Fruit fly (Drosophila melanogaster) Kc167 (cell line): ENCODE measurements around the gene BCAS2.
"Not testable (repeated sequence)": the region's sequence is repeated elsewhere in the genome, so short reads cannot be mapped to it uniquely, and the experiment has no call there.

Experiments
- Myc ChIP-seq: fragments of >200 bp; optimal IDR thresholded peaks from 2 replicates; lab custom pipeline; 2017; ENCODE audit warnings: missing external identifiers
- Sin3A ChIP-seq: fragments of >200 bp; optimal IDR thresholded peaks from 2 replicates; lab custom pipeline; 2018; ENCODE audit warnings: missing external identifiers
- insv ChIP-seq: fragments of >200 bp; optimal IDR thresholded peaks from 3 replicates; lab custom pipeline; 2018; ENCODE audit warnings: missing external identifiers
- ttk ChIP-seq: sonication (Bioruptor generic); optimal IDR thresholded peaks from 2 replicates; lab custom pipeline; 2017; ENCODE audit warnings: missing external identifiers

- not testable (repeated sequence) for TF ChIP-seq ttk, Myc, Sin3A, insv (lab: Kevin White, UChicago)
Observed at dm6 chr3R:27959145-27959544, 37.0 kb upstream of the BCAS2 start, which contains the start of the genes CG42487 and CG4884.
